Fruit fly (Drosophila melanogaster) whole organism: ENCODE results near the gene Eig71Eh.

Experiments used
- CG8478 ChIP-seq: fragments of >200 bp; optimal IDR thresholded peaks from 2 replicates; lab custom pipeline; 2018; ENCODE audit warnings: inconsistent platforms
- Dll ChIP-seq: fragments of >200 bp; optimal IDR thresholded peaks from 2 replicates; lab custom pipeline; 2017
- usp ChIP-seq: fragments of >200 bp; optimal IDR thresholded peaks from 2 replicates; lab custom pipeline; 2017; ENCODE audit warnings: missing biosample characterization, missing genetic modification characterization, mixed read lengths

DNA sequence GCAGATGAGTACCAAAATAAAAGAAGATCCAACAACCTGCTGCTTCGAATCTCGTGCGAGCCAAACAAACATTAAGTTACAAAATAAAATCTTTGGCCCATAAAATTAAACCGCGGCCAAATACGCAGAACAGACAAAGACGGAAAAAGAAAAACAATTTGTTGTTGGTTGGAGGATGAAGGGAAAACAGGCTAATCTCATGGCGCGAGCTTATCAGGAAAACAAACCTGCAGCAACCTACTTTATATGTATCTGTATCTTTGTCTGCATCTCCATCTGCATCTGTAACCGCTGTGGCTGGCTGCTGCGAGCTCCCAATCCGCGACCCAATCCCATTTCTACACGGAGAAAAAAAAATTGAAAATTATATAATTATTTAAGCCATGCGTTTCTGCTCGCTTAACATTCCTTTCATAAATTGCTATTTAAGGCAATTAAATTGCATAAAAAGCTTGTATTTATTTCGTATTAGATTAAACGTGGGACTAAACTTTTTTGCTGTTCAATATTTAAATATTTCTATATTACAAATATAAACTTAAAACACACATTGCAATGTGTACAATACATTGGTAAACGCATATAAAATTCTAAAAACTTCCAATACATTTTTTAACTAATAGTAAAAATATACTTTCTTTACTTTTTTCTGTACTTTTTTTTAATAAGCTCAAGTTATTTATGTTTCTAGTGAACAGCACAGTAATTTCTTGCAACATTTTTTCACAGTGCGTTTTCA is 33.7 kb upstream of the Eig71Eh start:
- TF ChIP-seq Dll (lab: Kevin White, UChicago), result no peak
- no peak for TF ChIP-seq CG8478 (lab: Kevin White, UChicago)
- no peak for TF ChIP-seq usp
